Worm (Caenorhabditis elegans): ENCODE results near the gene vha-8.
A peak's percentile ranks its signal among the peaks of the same experiment; 100 is the strongest.

The vha-8 gene

ce11 chrIV:6747083-6747482, 43.8 kb upstream of the vha-8 start:
- TF ChIP-seq let-607 (tag; optimal IDR thresholded peaks at IDR 0.05) (no peak), cebp-2 (GFP tag; IDR thresholded peaks at IDR 0.05) (no peak), ceh-58 (GFP tag; IDR thresholded peaks at IDR 0.05) (no peak), lin-54 (GFP tag; optimal IDR thresholded peaks at IDR 0.05) (no peak), nhr-90 (tag; optimal IDR thresholded peaks at IDR 0.05) (no peak), unc-62 (GFP tag; optimal IDR thresholded peaks at IDR 0.05) (no peak), F52B5.7 (tag; optimal IDR thresholded peaks at IDR 0.05) (no peak), madf-3 (GFP tag; IDR thresholded peaks at IDR 0.05) (no peak), tbp1 (GFP tag; optimal IDR thresholded peaks at IDR 0.05) (no peak), lir-1 (GFP tag; conservative IDR thresholded peaks at IDR 0.05) (no peak), ztf-6 (GFP tag; IDR thresholded peaks at IDR 0.05) (no peak), chd-7 (tag; optimal IDR thresholded peaks at IDR 0.05) (no peak)

- TF ChIP-seq madf-6 (GFP tag; IDR thresholded peaks at IDR 0.05) (peak; percentile 39; the same call in 1 of the 2 replicates), lag-1 (GFP tag; IDR thresholded peaks at IDR 0.05) (no peak), ets-4 (GFP tag; optimal IDR thresholded peaks at IDR 0.05) (no peak), rcor-1 (GFP tag; IDR thresholded peaks at IDR 0.05) (peak; percentile 11; the same call in 1 of the 2 replicates), madf-8 (GFP tag; conservative IDR thresholded peaks at IDR 0.05) (0 out of 2 replicates have a peak, but pooled peaks have one; percentile 15), snpc-4 (GFP tag; optimal IDR thresholded peaks at IDR 0.05) (no peak), snpc-4 (tag; optimal IDR thresholded peaks at IDR 0.05) (peak in 3 of 4 experiments; percentile 58 to 71 (median 60)), ZK185.1 (tag; optimal IDR thresholded peaks at IDR 0.05; ENCODE audit: poor library complexity, severe bottlenecking) (peak; percentile 12), ceh-27 (GFP tag; optimal IDR thresholded peaks at IDR 0.05) (peak; percentile 39), hmg-20 (GFP tag; IDR thresholded peaks at IDR 0.05) (no peak), unc-62 (GFP tag; optimal IDR thresholded peaks at IDR 0.05) (no peak), snpc-3.4 (tag; optimal IDR thresholded peaks at IDR 0.05) (peak; percentile 5), unc-130 (GFP tag; optimal IDR thresholded peaks at IDR 0.05) (peak; percentile 5), K11D2.4 (GFP tag; IDR thresholded peaks at IDR 0.05) (0 out of 2 replicates have a peak, but pooled peaks have one; percentile 45), Y67H2A.10 (GFP tag; conservative IDR thresholded peaks at IDR 0.05) (0 out of 2 replicates have a peak, but pooled peaks have one; percentile 13), mcd-1 (GFP tag; IDR thresholded peaks at IDR 0.05) (0 out of 2 replicates have a peak, but pooled peaks have one; percentile 22), bed-2 (GFP tag; IDR thresholded peaks at IDR 0.05) (no peak)
Measured at ce11 chrIV:6747652-6748051, 43.2 kb upstream of the vha-8 start.

ce11 chrIV:6748491-6748890, 42.4 kb upstream of the vha-8 start, which contains the start of gene lin-45:
Gene lin-45, minus strand, starts transcription at chrIV:6748572.
- TF ChIP-seq ceh-40 (GFP tag; IDR thresholded peaks at IDR 0.05) (no peak), repo-1 (tag; optimal IDR thresholded peaks at IDR 0.05) (no peak), unc-62 (GFP tag; optimal IDR thresholded peaks at IDR 0.05) (no peak), ceh-27 (GFP tag; optimal IDR thresholded peaks at IDR 0.05) (no peak)

- TF ChIP-seq T26A5.8 (tag; optimal IDR thresholded peaks at IDR 0.05) (no peak), B0336.3 (GFP tag; IDR thresholded peaks at IDR 0.05) (no peak), snpc-1.3 (tag; optimal IDR thresholded peaks at IDR 0.05; ENCODE audit: insufficient read depth) (no peak), ztf-3 (GFP tag; optimal IDR thresholded peaks at IDR 0.05) (no peak), sea-2 (GFP tag; IDR thresholded peaks at IDR 0.05) (no peak), B0261.1 (tag; optimal IDR thresholded peaks at IDR 0.05) (no peak), nfya-1 (tag; optimal IDR thresholded peaks at IDR 0.05; ENCODE audit: borderline replicate concordance, insufficient read depth) (no peak), pbrm-1 (GFP tag; IDR thresholded peaks at IDR 0.05) (no peak), hlh-26 (GFP tag; conservative IDR thresholded peaks at IDR 0.05) (no peak), egl-18 (GFP tag; IDR thresholded peaks at IDR 0.05) (no peak), die-1 (tag; optimal IDR thresholded peaks at IDR 0.05) (no peak), cebp-2 (GFP tag; IDR thresholded peaks at IDR 0.05) (no peak)
Measured at ce11 chrIV:6750117-6750516, 40.8 kb upstream of the vha-8 start.

Measured in whole organism, young adult.